Worm (Caenorhabditis elegans) whole organism, early embryonic: ENCODE measurements around the gene lgc-6.

Experiments
- scrt-1 ChIP-seq: fragments of 200-800 bp; sonication (Bioruptor generic); IDR thresholded peaks from 2 replicates; pipeline ENCODE4 v1.3.6; 2022; ENCODE audit warnings: missing genetic modification characterization, missing compliant biosample characterization
- tbx-11 ChIP-seq: fragments of 200-800 bp; sonication (Bioruptor generic); IDR thresholded peaks from 2 replicates; pipeline ENCODE4 v1.3.6; 2022; ENCODE audit warnings: missing genetic modification characterization, missing compliant biosample characterization

ce11 chrIV:8333554-8333953, 6.2 kb upstream of the lgc-6 start:
- TF ChIP-seq tbx-11 (GFP tag; lab: Robert Waterston, UW) (no peak), scrt-1 (no peak)
